Worm (Caenorhabditis elegans) whole organism, early embryonic: Measurements from ENCODE around the gene C16C8.14.

Experiments
- B0310.2 ChIP-seq: sonication (generic microtip); optimal IDR thresholded peaks from 2 replicates; lab custom pipeline; 2016; ENCODE audit warnings: mild to moderate bottlenecking, missing genetic modification characterization, missing compliant biosample characterization
- F13C5.2 ChIP-seq: sonication (generic microtip); optimal IDR thresholded peaks from 2 replicates; lab custom pipeline; 2017; ENCODE audit warnings: mild to moderate bottlenecking, missing genetic modification characterization, inconsistent platforms, missing compliant biosample characterization
- aly-1 ChIP-seq: sonication (generic microtip); optimal IDR thresholded peaks from 2 replicates; lab custom pipeline; 2016; ENCODE audit warnings: missing genetic modification characterization, missing compliant biosample characterization
- ama-1 ChIP-seq: fragments of 150-350 bp; optimal IDR thresholded peaks from 2 replicates; lab custom pipeline; 2014
- ceh-13 ChIP-seq: fragments of 200-800 bp; sonication (Bioruptor generic); optimal IDR thresholded peaks from 2 replicates; lab custom pipeline; 2018; ENCODE audit warnings: mild to moderate bottlenecking, missing genetic modification characterization, missing compliant biosample characterization
- flt-1 ChIP-seq: fragments of 200-800 bp; sonication (Bioruptor generic); IDR thresholded peaks from 2 replicates; pipeline ENCODE4 v1.3.6; 2022; ENCODE audit warnings: missing genetic modification characterization, missing compliant biosample characterization
- hmbx-1 ChIP-seq: sonication (generic microtip); optimal IDR thresholded peaks from 2 replicates; lab custom pipeline; 2016; ENCODE audit warnings: mild to moderate bottlenecking, missing genetic modification characterization, missing compliant biosample characterization
- hmg-4 ChIP-seq: fragments of 200-800 bp; sonication (Bioruptor generic); optimal IDR thresholded peaks from 2 replicates; lab custom pipeline; 2018; ENCODE audit warnings: mild to moderate bottlenecking, missing genetic modification characterization, missing compliant biosample characterization
- hnd-1 ChIP-seq: sonication (generic microtip); optimal IDR thresholded peaks from 2 replicates; lab custom pipeline; 2016; ENCODE audit warnings: missing genetic modification characterization, missing compliant biosample characterization
- scrt-1 ChIP-seq: fragments of 200-800 bp; sonication (Bioruptor generic); IDR thresholded peaks from 2 replicates; pipeline ENCODE4 v1.3.6; 2022; ENCODE audit warnings: missing genetic modification characterization, missing compliant biosample characterization
- sea-1 ChIP-seq: fragments of 200-800 bp; sonication (Bioruptor generic); conservative IDR thresholded peaks from 2 replicates; pipeline ENCODE4 v1.3.6; 2022; ENCODE audit warnings: missing genetic modification characterization, missing compliant biosample characterization
- tbx-11 ChIP-seq: fragments of 200-800 bp; sonication (Bioruptor generic); IDR thresholded peaks from 2 replicates; pipeline ENCODE4 v1.3.6; 2022; ENCODE audit warnings: missing genetic modification characterization, missing compliant biosample characterization
- tbx-37 ChIP-seq: fragments of 200-800 bp; sonication (Bioruptor generic); conservative IDR thresholded peaks from 2 replicates; pipeline ENCODE4 v1.3.6; 2022; ENCODE audit warnings: missing genetic modification reagents, missing genetic modification characterization, missing compliant biosample characterization

DNA sequence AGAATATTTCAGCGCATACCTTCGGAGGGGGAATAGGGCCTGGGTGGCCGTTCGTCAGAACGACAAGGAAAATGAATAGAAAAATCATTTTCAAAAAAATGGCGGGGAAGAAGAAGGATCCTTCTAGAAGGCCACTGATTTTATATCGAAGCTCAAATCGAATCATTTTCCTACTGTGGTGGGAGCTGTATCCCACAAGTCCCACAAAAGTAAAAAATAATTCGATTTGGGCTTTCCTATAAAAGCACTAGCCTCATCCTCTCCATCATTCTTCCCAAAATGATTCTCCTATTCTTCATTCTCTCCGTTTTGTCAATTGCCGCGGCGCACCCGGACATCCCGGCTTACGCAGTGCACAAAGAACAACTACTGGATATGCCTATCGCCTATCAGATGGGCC is 8.6 kb downstream of the C16C8.14 start, which contains the start of the genes C16C8.26 and C16C8.19:
- TF ChIP-seq aly-1 (tag; lab: Kevin White, UChicago) (no peak), flt-1 (no peak), hnd-1 (no peak), hmg-4 (no peak), ama-1 (no peak), ceh-13 (GFP tag; lab: Kevin White, UChicago) (no peak), F13C5.2 (tag; lab: Kevin White, UChicago) (no peak), B0310.2 (tag; lab: Kevin White, UChicago) (no peak), tbx-11 (GFP tag; lab: Robert Waterston, UW) (no peak), hmbx-1 (no peak), sea-1 (GFP tag; lab: Robert Waterston, UW) (no peak), scrt-1 (no peak), tbx-37 (no peak)
